Worm (Caenorhabditis elegans) whole organism, L1 larva: ENCODE results near the gene nas-29.

Experiments used
- C04F5.9 ChIP-seq: sonication (generic microtip); optimal IDR thresholded peaks from 2 replicates; lab custom pipeline; 2016; ENCODE audit warnings: missing genetic modification characterization, missing compliant biosample characterization
- ama-1 ChIP-seq: fragments of 150-350 bp; optimal IDR thresholded peaks from 2 replicates; lab custom pipeline; 2014
- blmp-1 ChIP-seq: fragments of 150-350 bp; optimal IDR thresholded peaks from 2 replicates; lab custom pipeline; 2014; ENCODE audit warnings: missing biosample characterization, missing genetic modification characterization
- fos-1 ChIP-seq: fragments of 150-350 bp; optimal IDR thresholded peaks from 2 replicates; lab custom pipeline; 2014; ENCODE audit warnings: missing biosample characterization, missing genetic modification characterization
- lsy-2 ChIP-seq, 2 experiments: fragments of 150-350 bp; optimal IDR thresholded peaks; 2 replicates each; lab custom pipeline; 2014; ENCODE audit warnings: missing biosample characterization in 2 of 2, missing genetic modification characterization in 2 of 2
- mdl-1 ChIP-seq, 2 experiments: fragments of 150-350 bp; optimal IDR thresholded peaks; 2 replicates each; lab custom pipeline; 2014 to 2017; ENCODE audit warnings: missing biosample characterization in 2 of 2, missing genetic modification characterization in 2 of 2, inconsistent platforms in 1 of 2
- nhr-12 ChIP-seq: sonication (generic microtip); optimal IDR thresholded peaks from 2 replicates; lab custom pipeline; 2017; ENCODE audit warnings: missing biosample characterization, missing genetic modification characterization
- nhr-28 ChIP-seq: fragments of 150-350 bp; optimal IDR thresholded peaks from 2 replicates; lab custom pipeline; 2014; ENCODE audit warnings: missing biosample characterization, missing genetic modification characterization
- pag-3 ChIP-seq: sonication (generic microtip); optimal IDR thresholded peaks from 2 replicates; lab custom pipeline; 2017; ENCODE audit warnings: missing genetic modification characterization, mild to moderate bottlenecking, missing compliant biosample characterization, antibody characterized with exemption, borderline replicate concordance; ENCODE audit not compliant: insufficient read depth
- pqm-1 ChIP-seq: sonication (generic microtip); optimal IDR thresholded peaks from 3 replicates; lab custom pipeline; 2017; ENCODE audit warnings: missing biosample characterization, missing genetic modification characterization
- unc-130 ChIP-seq: fragments of 150-350 bp; optimal IDR thresholded peaks from 2 replicates; lab custom pipeline; 2017; ENCODE audit warnings: missing biosample characterization, missing genetic modification characterization, inconsistent platforms

- TF ChIP-seq blmp-1 (tag; lab: Kevin White, UChicago) (no peak), unc-130 (tag; lab: Kevin White, UChicago) (no peak), ama-1 (lab: Kevin White, UChicago) (no peak), pqm-1 (no peak), lsy-2 (tag; optimal IDR thresholded peaks at IDR 0.05; lab: Kevin White, UChicago) (no peak), fos-1 (tag; lab: Kevin White, UChicago) (no peak), C04F5.9 (no peak), nhr-28 (tag; lab: Kevin White, UChicago) (no peak), mdl-1 (tag; optimal IDR thresholded peaks at IDR 0.05; lab: Kevin White, UChicago) (no peak), nhr-12 (tag; lab: Kevin White, UChicago) (no peak), pag-3 (tag; lab: Kevin White, UChicago) (no peak)
Observed at ce11 chrII:5120612-5121011, 21.2 kb downstream of the nas-29 start.
